Worm (Caenorhabditis elegans) whole organism, L2 larva: ENCODE data around the gene Y50D4C.12.

Experiments used
- alr-1 ChIP-seq: fragments of 150-350 bp; optimal IDR thresholded peaks from 2 replicates; lab custom pipeline; 2014; ENCODE audit warnings: missing biosample characterization, missing genetic modification characterization
- aly-2 ChIP-seq: fragments of 150-350 bp; optimal IDR thresholded peaks from 2 replicates; lab custom pipeline; 2014; ENCODE audit warnings: missing biosample characterization, missing genetic modification characterization
- blmp-1 ChIP-seq: sonication (generic microtip); optimal IDR thresholded peaks from 2 replicates; lab custom pipeline; 2017; ENCODE audit warnings: missing genetic modification characterization, mild to moderate bottlenecking, missing compliant biosample characterization, antibody characterized with exemption, moderate library complexity; ENCODE audit not compliant: insufficient read depth
- egl-27 ChIP-seq: sonication (generic microtip); optimal IDR thresholded peaks from 3 replicates; lab custom pipeline; 2017; ENCODE audit warnings: missing biosample characterization, missing genetic modification reagents, missing genetic modification characterization
- elt-1 ChIP-seq: fragments of 150-350 bp; optimal IDR thresholded peaks from 2 replicates; lab custom pipeline; 2014; ENCODE audit warnings: missing biosample characterization, missing genetic modification characterization
- elt-3 ChIP-seq: sonication (generic microtip); optimal IDR thresholded peaks from 2 replicates; lab custom pipeline; 2017; ENCODE audit warnings: missing biosample characterization, missing genetic modification characterization
- nhr-10 ChIP-seq: sonication (generic microtip); optimal IDR thresholded peaks from 2 replicates; lab custom pipeline; 2017; ENCODE audit warnings: missing biosample characterization, missing genetic modification characterization
- snpc-4 ChIP-seq: fragments of 150-350 bp; optimal IDR thresholded peaks from 2 replicates; lab custom pipeline; 2014; ENCODE audit warnings: missing biosample characterization, missing genetic modification characterization
- unc-62 ChIP-seq: fragments of 150-350 bp; optimal IDR thresholded peaks from 2 replicates; lab custom pipeline; 2014; ENCODE audit warnings: missing biosample characterization, missing genetic modification reagents, missing genetic modification characterization

- TF ChIP-seq elt-1 (tag; lab: Kevin White, UChicago) (no peak), egl-27 (tag; lab: Kevin White, UChicago) (no peak), unc-62 (GFP tag; lab: Kevin White, UChicago) (no peak), snpc-4 (tag; lab: Kevin White, UChicago) (no peak), alr-1 (tag; lab: Kevin White, UChicago) (no peak), elt-3 (tag; lab: Kevin White, UChicago) (no peak), blmp-1 (tag; lab: Kevin White, UChicago) (no peak), aly-2 (tag; lab: Kevin White, UChicago) (no peak), nhr-10 (tag; lab: Kevin White, UChicago) (no peak)
Measured at ce11 chrV:949084-949483, 33.3 kb upstream of the Y50D4C.12 start.
